Fruit fly (Drosophila melanogaster) whole organism, embryonic: ENCODE data around the gene CG31792.

Experiments
- Ada2b ChIP-seq: fragments of 200-800 bp; sonication (Bioruptor generic); IDR thresholded peaks from 2 replicates; pipeline ENCODE4 v1.3.6; 2022; ENCODE audit warnings: missing biosample characterization, missing genetic modification characterization
- Atf6 ChIP-seq: fragments of 200-800 bp; sonication (Bioruptor generic); IDR thresholded peaks from 2 replicates; pipeline ENCODE4 v1.3.6; 2022; ENCODE audit warnings: missing biosample characterization, missing genetic modification characterization
- Bdp1 ChIP-seq: fragments of 200-800 bp; sonication (Bioruptor generic); optimal IDR thresholded peaks from 3 replicates; lab custom pipeline; 2016; ENCODE audit warnings: missing biosample characterization, missing genetic modification characterization
- C15 ChIP-seq: fragments of 200-800 bp; sonication (Bioruptor generic); IDR thresholded peaks from 3 replicates; pipeline ENCODE4 v1.3.6; 2022; ENCODE audit warnings: missing biosample characterization, missing genetic modification characterization
- CG1024 ChIP-seq: fragments of 200-800 bp; sonication (Bioruptor generic); IDR thresholded peaks from 2 replicates; pipeline ENCODE4 v1.3.6; 2022; ENCODE audit warnings: missing biosample characterization, missing genetic modification characterization
- CG10543 ChIP-seq: fragments of 200-800 bp; sonication (Bioruptor generic); optimal IDR thresholded peaks from 3 replicates; lab custom pipeline; 2017; ENCODE audit warnings: missing biosample characterization, mild to moderate bottlenecking, missing genetic modification characterization, moderate library complexity
- CG11093 ChIP-seq: fragments of 200-800 bp; sonication (Bioruptor generic); IDR thresholded peaks from 3 replicates; pipeline ENCODE4 v1.3.6; 2022; ENCODE audit warnings: missing biosample characterization, missing genetic modification characterization
- CG13287 ChIP-seq: fragments of 200-800 bp; sonication (Bioruptor generic); IDR thresholded peaks from 2 replicates; pipeline ENCODE4 v1.3.6; 2022; ENCODE audit warnings: missing biosample characterization, missing genetic modification characterization; ENCODE audit not compliant: partially characterized antibody
- CG15073 ChIP-seq: fragments of 200-800 bp; sonication (Bioruptor generic); optimal IDR thresholded peaks from 2 replicates; lab custom pipeline; 2016; ENCODE audit warnings: missing biosample characterization, missing genetic modification characterization
- CG15696 ChIP-seq: fragments of 200-800 bp; sonication (Bioruptor generic); optimal IDR thresholded peaks from 2 replicates; lab custom pipeline; 2019; ENCODE audit warnings: missing biosample characterization, mild to moderate bottlenecking, missing genetic modification characterization, moderate library complexity
- CG17385 ChIP-seq: fragments of 200-800 bp; sonication (Bioruptor generic); optimal IDR thresholded peaks from 3 replicates; lab custom pipeline; 2018; ENCODE audit warnings: missing biosample characterization, mild to moderate bottlenecking, missing genetic modification characterization
- CG17802 ChIP-seq: fragments of 200-800 bp; sonication (Bioruptor generic); optimal IDR thresholded peaks from 2 replicates; lab custom pipeline; 2018; ENCODE audit warnings: missing biosample characterization, mild to moderate bottlenecking, missing genetic modification characterization, moderate library complexity
- CG3065 ChIP-seq: fragments of 200-800 bp; sonication (Bioruptor generic); optimal IDR thresholded peaks from 2 replicates; lab custom pipeline; 2016; ENCODE audit warnings: missing biosample characterization, missing genetic modification characterization
- CG34422 ChIP-seq: fragments of 200-800 bp; sonication (Bioruptor generic); IDR thresholded peaks from 3 replicates; pipeline ENCODE4 v1.3.6; 2022; ENCODE audit warnings: missing biosample characterization, missing genetic modification characterization
- CG3847 ChIP-seq: fragments of 200-800 bp; sonication (Bioruptor generic); IDR thresholded peaks from 2 replicates; pipeline ENCODE4 v1.3.6; 2022; ENCODE audit warnings: missing biosample characterization, missing genetic modification characterization
- CG6689 ChIP-seq: fragments of 200-800 bp; sonication (Bioruptor generic); IDR thresholded peaks from 2 replicates; pipeline ENCODE4 v1.3.6; 2022; ENCODE audit warnings: missing biosample characterization, missing genetic modification characterization
- CG8359 ChIP-seq: fragments of 200-800 bp; sonication (Bioruptor generic); optimal IDR thresholded peaks from 2 replicates; lab custom pipeline; 2017; ENCODE audit warnings: missing biosample characterization, mild to moderate bottlenecking, missing genetic modification characterization, borderline replicate concordance
- CG8924 ChIP-seq: fragments of 200-800 bp; optimal IDR thresholded peaks from 3 replicates; lab custom pipeline; 2019; ENCODE audit warnings: missing biosample characterization, mild to moderate bottlenecking, missing genetic modification characterization, moderate library complexity
- CTCF ChIP-seq: fragments of 200-800 bp; sonication (Bioruptor generic); optimal IDR thresholded peaks from 2 replicates; lab custom pipeline; 2017; ENCODE audit warnings: missing biosample characterization, mild to moderate bottlenecking, missing genetic modification characterization, moderate library complexity
- CoRest ChIP-seq: fragments of 200-800 bp; sonication (Bioruptor generic); optimal IDR thresholded peaks from 3 replicates; lab custom pipeline; 2018; ENCODE audit warnings: missing biosample characterization, mild to moderate bottlenecking, missing genetic modification characterization, moderate library complexity
- D ChIP-seq, 2 experiments: fragments of 200-800 bp in 1 of 2; fragments of >200 bp in 1 of 2; sonication (Bioruptor generic) in 1 of 2; optimal IDR thresholded peaks; 2 replicates in 1 of 2; 3 replicates in 1 of 2; lab custom pipeline; 2017; ENCODE audit warnings: mild to moderate bottlenecking in 1 of 2, missing biosample characterization in 1 of 2, missing genetic modification characterization in 1 of 2, missing genetic modification reagents in 1 of 2
- Dref ChIP-seq: fragments of 200-800 bp; sonication (Bioruptor generic); IDR thresholded peaks from 2 replicates; pipeline ENCODE4 v1.3.6; 2022; ENCODE audit warnings: missing biosample characterization, missing genetic modification characterization
- Eip74EF ChIP-seq, 2 experiments: fragments of 200-800 bp in 1 of 2; fragments of >200 bp in 1 of 2; sonication (Bioruptor generic) in 1 of 2; optimal IDR thresholded peaks; 2 replicates each; lab custom pipeline; 2017 to 2019; ENCODE audit warnings: missing biosample characterization in 2 of 2, missing genetic modification characterization in 2 of 2, mild to moderate bottlenecking in 1 of 2, moderate library complexity in 1 of 2
- Fer3 ChIP-seq: fragments of 200-800 bp; sonication (Bioruptor generic); optimal IDR thresholded peaks from 2 replicates; lab custom pipeline; 2018; ENCODE audit warnings: missing biosample characterization, mild to moderate bottlenecking, missing genetic modification characterization, moderate library complexity
- Gsc ChIP-seq: fragments of 200-800 bp; sonication (Bioruptor generic); IDR thresholded peaks from 2 replicates; pipeline ENCODE4 v1.3.6; 2022; ENCODE audit warnings: missing biosample characterization, missing genetic modification characterization
- HLH54F ChIP-seq: fragments of 200-800 bp; sonication (Bioruptor generic); optimal IDR thresholded peaks from 3 replicates; lab custom pipeline; 2016; ENCODE audit warnings: missing biosample characterization, missing genetic modification characterization
- HLHmδ ChIP-seq: fragments of 200-800 bp; sonication (Bioruptor generic); optimal IDR thresholded peaks from 2 replicates; lab custom pipeline; 2018; ENCODE audit warnings: missing biosample characterization, mild to moderate bottlenecking, missing genetic modification characterization, moderate library complexity
- NK7.1 ChIP-seq: fragments of 200-800 bp; sonication (Bioruptor generic); optimal IDR thresholded peaks from 3 replicates; lab custom pipeline; 2016; ENCODE audit warnings: missing biosample characterization, missing genetic modification characterization
- Oaz ChIP-seq: fragments of 200-800 bp; sonication (Bioruptor generic); IDR thresholded peaks from 2 replicates; pipeline ENCODE4 v1.3.6; 2022; ENCODE audit warnings: missing biosample characterization, missing genetic modification characterization
- Rx ChIP-seq: fragments of 200-800 bp; sonication (Bioruptor generic); IDR thresholded peaks from 2 replicates; pipeline ENCODE4 v1.3.6; 2022; ENCODE audit warnings: missing biosample characterization, missing genetic modification characterization
- Stat92E ChIP-seq, 3 experiments: fragments of >200 bp in 2 of 3; fragments of 200-800 bp in 1 of 3; sonication (Bioruptor generic) in 1 of 3; optimal IDR thresholded peaks; 2 replicates each; lab custom pipeline; 2017 to 2019; ENCODE audit warnings: missing biosample characterization in 3 of 3, missing genetic modification characterization in 3 of 3, mild to moderate bottlenecking in 1 of 3, moderate library complexity in 1 of 3
- ab ChIP-seq: fragments of 200-800 bp; sonication (Bioruptor generic); optimal IDR thresholded peaks from 2 replicates; lab custom pipeline; 2016; ENCODE audit warnings: missing biosample characterization, missing genetic modification characterization
- abd-A ChIP-seq: fragments of 200-800 bp; sonication (Bioruptor generic); optimal IDR thresholded peaks from 3 replicates; lab custom pipeline; 2019; ENCODE audit warnings: missing biosample characterization, mild to moderate bottlenecking, missing genetic modification characterization, moderate library complexity
- ato ChIP-seq: fragments of 200-800 bp; sonication (Bioruptor generic); IDR thresholded peaks from 2 replicates; pipeline ENCODE4 v1.3.6; 2022; ENCODE audit warnings: missing biosample characterization, missing genetic modification characterization; ENCODE audit not compliant: partially characterized antibody
- bigmax ChIP-seq: fragments of 200-800 bp; sonication (Bioruptor generic); optimal IDR thresholded peaks from 2 replicates; lab custom pipeline; 2018; ENCODE audit warnings: missing biosample characterization, mild to moderate bottlenecking, missing genetic modification characterization
- cwo ChIP-seq: fragments of 200-800 bp; sonication (Bioruptor generic); optimal IDR thresholded peaks from 3 replicates; lab custom pipeline; 2017; ENCODE audit warnings: missing biosample characterization, missing genetic modification characterization, mild to moderate bottlenecking, moderate library complexity, missing genetic modification reagents
- dpn ChIP-seq, 2 experiments: fragments of 200-800 bp; sonication (Bioruptor generic); optimal IDR thresholded peaks; 3 replicates each; lab custom pipeline; 2016; ENCODE audit warnings: missing biosample characterization in 2 of 2, missing genetic modification characterization in 2 of 2
- fu2 ChIP-seq: fragments of 200-800 bp; sonication (Bioruptor generic); optimal IDR thresholded peaks from 2 replicates; lab custom pipeline; 2016; ENCODE audit warnings: missing biosample characterization, missing genetic modification characterization
- gsb ChIP-seq: fragments of 200-800 bp; sonication (Bioruptor generic); IDR thresholded peaks from 2 replicates; pipeline ENCODE4 v1.3.6; 2022; ENCODE audit warnings: missing biosample characterization, missing genetic modification characterization
- nerfin-1 ChIP-seq: fragments of 200-800 bp; sonication (Bioruptor generic); optimal IDR thresholded peaks from 3 replicates; lab custom pipeline; 2019; ENCODE audit warnings: missing biosample characterization, mild to moderate bottlenecking, missing genetic modification characterization, moderate library complexity
- nmo ChIP-seq: fragments of 200-800 bp; sonication (Bioruptor generic); optimal IDR thresholded peaks from 2 replicates; lab custom pipeline; 2018; ENCODE audit warnings: missing biosample characterization, mild to moderate bottlenecking, missing genetic modification characterization, moderate library complexity
- peb ChIP-seq: fragments of 200-800 bp; sonication (Bioruptor generic); IDR thresholded peaks from 2 replicates; pipeline ENCODE4 v1.3.6; 2022; ENCODE audit warnings: missing biosample characterization, missing genetic modification characterization
- schlank ChIP-seq: fragments of 200-800 bp; sonication (Bioruptor generic); optimal IDR thresholded peaks from 2 replicates; lab custom pipeline; 2018; ENCODE audit warnings: missing biosample characterization, mild to moderate bottlenecking, missing genetic modification characterization
- sim ChIP-seq: fragments of 200-800 bp; sonication (Bioruptor generic); IDR thresholded peaks from 2 replicates; pipeline ENCODE4 v1.3.6; 2022; ENCODE audit warnings: missing biosample characterization, missing genetic modification characterization
- slbo ChIP-seq: fragments of 200-800 bp; sonication (Bioruptor generic); IDR thresholded peaks from 2 replicates; pipeline ENCODE4 v1.3.6; 2022; ENCODE audit warnings: missing biosample characterization, missing genetic modification characterization
- sob ChIP-seq: fragments of 200-800 bp; sonication (Bioruptor generic); IDR thresholded peaks from 2 replicates; pipeline ENCODE4 v1.3.6; 2022; ENCODE audit warnings: missing biosample characterization, missing genetic modification characterization
- stwl ChIP-seq: fragments of 200-800 bp; sonication (Bioruptor generic); optimal IDR thresholded peaks from 3 replicates; lab custom pipeline; 2018; ENCODE audit warnings: missing biosample characterization, mild to moderate bottlenecking, missing genetic modification characterization, moderate library complexity
- tgo ChIP-seq: fragments of 200-800 bp; sonication (Bioruptor generic); IDR thresholded peaks from 3 replicates; pipeline ENCODE4 v1.3.6; 2022; ENCODE audit warnings: missing biosample characterization, missing genetic modification characterization
- wek ChIP-seq: fragments of 200-800 bp; sonication (Bioruptor generic); optimal IDR thresholded peaks from 3 replicates; lab custom pipeline; 2018; ENCODE audit warnings: missing biosample characterization, mild to moderate bottlenecking, missing genetic modification characterization, moderate library complexity
- zf30C ChIP-seq: fragments of 200-800 bp; sonication (Bioruptor generic); optimal IDR thresholded peaks from 3 replicates; lab custom pipeline; 2018; ENCODE audit warnings: missing biosample characterization, mild to moderate bottlenecking, missing genetic modification characterization

Gene CG31792

dm6 chr2L:18966214-18966556, 31.1 kb upstream of the CG31792 start (continued):
- TF ChIP-seq CG8359 (GFP tag; lab: Kevin White, UChicago) = peak; percentile 22
- no peak for TF ChIP-seq ato (GFP tag; lab: Robert Waterston, UW)
- TF ChIP-seq Oaz (GFP tag; lab: Robert Waterston, UW) = peak; percentile 82
- TF ChIP-seq sob = peak; percentile 94
- peak; percentile 90 for TF ChIP-seq tgo (GFP tag; lab: Robert Waterston, UW)
- TF ChIP-seq Atf6 (GFP tag; lab: Robert Waterston, UW) = peak; percentile 96
- no peak for TF ChIP-seq HLHmδ (GFP tag; lab: Kevin White, UChicago)
- peak; percentile 88 for TF ChIP-seq CG6689 (GFP tag; lab: Robert Waterston, UW)
- TF ChIP-seq sim (GFP tag; lab: Robert Waterston, UW) = peak; percentile 49; the same call in 1 of the 2 replicates
- no peak for TF ChIP-seq Stat92E (GFP tag; optimal IDR thresholded peaks at IDR 0.05; lab: Kevin White, UChicago)
- TF ChIP-seq Ada2b (GFP tag; lab: Robert Waterston, UW) = peak; percentile 91
- no peak for TF ChIP-seq Bdp1 (GFP tag; lab: Kevin White, UChicago)
- TF ChIP-seq D (optimal IDR thresholded peaks at IDR 0.05; lab: Kevin White, UChicago) = no peak
- TF ChIP-seq D (GFP tag; optimal IDR thresholded peaks at IDR 0.05; lab: Kevin White, UChicago) = peak; percentile 46
- TF ChIP-seq CG8924 = peak; percentile 77
- TF ChIP-seq fu2 (GFP tag; lab: Kevin White, UChicago) = peak; percentile 39
- TF ChIP-seq bigmax (GFP tag; lab: Kevin White, UChicago) = no peak
- peak; percentile 35; the same call in 1 of the 2 replicates for TF ChIP-seq Dref (GFP tag; lab: Robert Waterston, UW)
- TF ChIP-seq CG10543 (GFP tag; lab: Kevin White, UChicago) = peak; percentile 59
- no peak for TF ChIP-seq ab (GFP tag; lab: Kevin White, UChicago)
- TF ChIP-seq CG17802 (tag; lab: Kevin White, UChicago) = peak; percentile 49
- TF ChIP-seq dpn (GFP tag; optimal IDR thresholded peaks at IDR 0.05; lab: Kevin White, UChicago) = peak; percentile 45 to 63
- peak; percentile 66 for TF ChIP-seq CG15696 (tag; lab: Kevin White, UChicago)
- no peak for TF ChIP-seq abd-A
- no peak for TF ChIP-seq Gsc (GFP tag; lab: Robert Waterston, UW)
- TF ChIP-seq zf30C (GFP tag; lab: Kevin White, UChicago) = peak; percentile 69
- peak; percentile 10 for TF ChIP-seq NK7.1
- peak; percentile 88; the same call in 2 of the 3 replicates for TF ChIP-seq C15
- no peak for TF ChIP-seq CTCF (GFP tag; lab: Kevin White, UChicago)
- peak; percentile 68; the same call in 1 of the 2 replicates for TF ChIP-seq Rx (GFP tag; lab: Robert Waterston, UW)
- TF ChIP-seq CG1024 (GFP tag; lab: Robert Waterston, UW) = peak; percentile 48
- peak; percentile 0 for TF ChIP-seq nerfin-1 (tag; lab: Kevin White, UChicago)
- peak; percentile 56; the same call in 1 of the 2 replicates for TF ChIP-seq peb (GFP tag; lab: Robert Waterston, UW)
- TF ChIP-seq cwo (GFP tag; lab: Kevin White, UChicago) = peak; percentile 81
- no peak for TF ChIP-seq wek
- peak; percentile 91 for TF ChIP-seq gsb (GFP tag; lab: Robert Waterston, UW)
- peak; percentile 65 for TF ChIP-seq nmo
- TF ChIP-seq CG11093 (GFP tag; lab: Robert Waterston, UW) = peak; percentile 69; the same call in 2 of the 3 replicates
- 0 out of 2 replicates have a peak, but pooled peaks have one; percentile 12 for TF ChIP-seq CG13287 (GFP tag; lab: Robert Waterston, UW)
- peak; percentile 31 for TF ChIP-seq HLH54F (GFP tag; lab: Kevin White, UChicago)
- TF ChIP-seq CG17385 = peak; percentile 70
- TF ChIP-seq Eip74EF (GFP tag; optimal IDR thresholded peaks at IDR 0.05; lab: Kevin White, UChicago) = peak in 1 of 2 experiments; percentile 28
- peak; percentile 21 for TF ChIP-seq CG3065 (GFP tag; lab: Kevin White, UChicago)
- TF ChIP-seq stwl = peak; percentile 6
- TF ChIP-seq CG3847 (GFP tag; lab: Robert Waterston, UW) = peak; percentile 93
- peak; percentile 97 for TF ChIP-seq slbo (GFP tag; lab: Robert Waterston, UW)
- TF ChIP-seq CG15073 (GFP tag; lab: Kevin White, UChicago) = no peak
- peak; percentile 89 for TF ChIP-seq CG34422 (GFP tag; lab: Robert Waterston, UW)
- TF ChIP-seq Fer3 (tag; lab: Kevin White, UChicago) = peak; percentile 94
- TF ChIP-seq CoRest (tag; lab: Kevin White, UChicago) = peak; percentile 73
- peak; percentile 49 for TF ChIP-seq schlank (tag; lab: Kevin White, UChicago)
